Comparison of ENCODE assay signal across 2 worm cellular contexts in genomic region chrIII:8922061-8922460, ce11.
TF ChIP-seq lines count a peak whose summit lies in the region.

No protein-coding gene starts in this region.

TF ChIP-seq in whole organism, L1 larva, 84 proteins besides CTCF, POLR2A, EP300 and RAD21 (continued from another document):
- TF ChIP-seq Y116A8C.19 (tag; optimal IDR thresholded peaks at IDR 0.05; lab: Kevin White, UChicago; ENCODE audit: borderline replicate concordance), result no peak
- TF ChIP-seq unc-62 (GFP tag; optimal IDR thresholded peaks at IDR 0.05; lab: Kevin White, UChicago), result no peak
- TF ChIP-seq nhr-19 (GFP tag; conservative IDR thresholded peaks at IDR 0.05; lab: Robert Waterston, UW), result peak; percentile 29; the same call in 1 of the 2 replicates
- peak in 1 of 2 experiments; percentile 2 for TF ChIP-seq mdl-1 (tag; optimal IDR thresholded peaks at IDR 0.05; lab: Kevin White, UChicago)

TF ChIP-seq in whole organism, L4 larva, 104 proteins besides CTCF, POLR2A, EP300 and RAD21 (continued from another document):
- TF ChIP-seq nhr-28 (tag; optimal IDR thresholded peaks at IDR 0.05; lab: Kevin White, UChicago), result no peak
- no peak for TF ChIP-seq daf-8 (GFP tag; IDR thresholded peaks at IDR 0.05; lab: Robert Waterston, UW)
- TF ChIP-seq nhr-76 (tag; optimal IDR thresholded peaks at IDR 0.05; lab: Kevin White, UChicago), result no peak
- no peak for TF ChIP-seq ceh-32 (tag; optimal IDR thresholded peaks at IDR 0.05; lab: Kevin White, UChicago; ENCODE audit: poor library complexity)
- TF ChIP-seq egl-27 (tag; optimal IDR thresholded peaks at IDR 0.05; lab: Kevin White, UChicago), result no peak
- TF ChIP-seq daf-16 (GFP tag; optimal IDR thresholded peaks at IDR 0.05; lab: Kevin White, UChicago), result peak in 1 of 2 experiments; percentile 84
- no peak for TF ChIP-seq daf-16 (tag; optimal IDR thresholded peaks at IDR 0.05; lab: Kevin White, UChicago)
- no peak for TF ChIP-seq ztf-11 (tag; optimal IDR thresholded peaks at IDR 0.05; lab: Kevin White, UChicago)
- peak in 1 of 2 experiments; percentile 64 for TF ChIP-seq unc-62 (GFP tag; optimal IDR thresholded peaks at IDR 0.05 in 1 of 2; lab: Kevin White, UChicago)
- TF ChIP-seq unc-62 (tag; optimal IDR thresholded peaks at IDR 0.05; lab: Kevin White, UChicago), result no peak
- no peak for TF ChIP-seq lin-1 (GFP tag; IDR thresholded peaks at IDR 0.05; lab: Robert Waterston, UW)
- TF ChIP-seq nhr-11 (tag; optimal IDR thresholded peaks at IDR 0.05; lab: Kevin White, UChicago), result peak; percentile 1
- no peak for TF ChIP-seq mep-1 (tag; optimal IDR thresholded peaks at IDR 0.05; lab: Kevin White, UChicago)
- TF ChIP-seq aha-1 (tag; lab: Kevin White, UChicago), result peak; percentile 79
- TF ChIP-seq saeg-2 (GFP tag; IDR thresholded peaks at IDR 0.05; lab: Robert Waterston, UW), result no peak
- TF ChIP-seq nhr-102 (tag; optimal IDR thresholded peaks at IDR 0.05; lab: Kevin White, UChicago), result no peak
- TF ChIP-seq snpc-4 (tag; optimal IDR thresholded peaks at IDR 0.05; lab: Kevin White, UChicago), result no peak
- no peak for TF ChIP-seq lir-3 (tag; optimal IDR thresholded peaks at IDR 0.05; lab: Kevin White, UChicago)
- peak in 1 of 2 experiments; percentile 13 for TF ChIP-seq lsy-2 (tag; optimal IDR thresholded peaks at IDR 0.05; lab: Kevin White, UChicago)
- TF ChIP-seq spr-1 (tag; optimal IDR thresholded peaks at IDR 0.05; lab: Kevin White, UChicago), result no peak
TF ChIP-seq in whole organism, L4 larva: peak in this region for 8.
